Worm (Caenorhabditis elegans) whole organism, L4 larva: ENCODE data around the gene ZC455.1.

Experiments
- F10B5.3 ChIP-seq: sonication (generic microtip); optimal IDR thresholded peaks from 2 replicates; lab custom pipeline; 2016; ENCODE audit warnings: mild to moderate bottlenecking, missing genetic modification characterization, missing compliant biosample characterization
- F26F4.8 ChIP-seq: fragments of 200-800 bp; sonication (Bioruptor generic); conservative IDR thresholded peaks from 2 replicates; pipeline ENCODE4 v1.3.6; 2022; ENCODE audit warnings: missing genetic modification characterization, missing compliant biosample characterization
- F37D6.2 ChIP-seq: sonication (generic microtip); optimal IDR thresholded peaks from 2 replicates; lab custom pipeline; 2016; ENCODE audit warnings: mild to moderate bottlenecking, missing genetic modification characterization, missing compliant biosample characterization
- T20F7.1 ChIP-seq: fragments of 200-800 bp; sonication (Bioruptor generic); optimal IDR thresholded peaks from 2 replicates; lab custom pipeline; 2018; ENCODE audit warnings: mild to moderate bottlenecking, missing genetic modification characterization, missing compliant biosample characterization
- Y105C5A.15 ChIP-seq: fragments of 200-800 bp; sonication (Bioruptor generic); IDR thresholded peaks from 2 replicates; pipeline ENCODE4 v1.3.6; 2022; ENCODE audit warnings: missing genetic modification characterization, missing compliant biosample characterization
- aly-2 ChIP-seq: sonication (generic microtip); optimal IDR thresholded peaks from 2 replicates; lab custom pipeline; 2018; ENCODE audit warnings: missing biosample characterization, missing genetic modification characterization
- arid-1 ChIP-seq: fragments of 200-800 bp; sonication (Bioruptor generic); conservative IDR thresholded peaks from 2 replicates; pipeline ENCODE4 v1.3.6; 2022; ENCODE audit warnings: missing genetic modification reagents, missing genetic modification characterization, missing compliant biosample characterization
- attf-4 ChIP-seq: sonication (generic microtip); optimal IDR thresholded peaks from 3 replicates; lab custom pipeline; 2017; ENCODE audit warnings: missing biosample characterization, missing genetic modification characterization
- ces-1 ChIP-seq: fragments of 150-350 bp; sonication (generic microtip); optimal IDR thresholded peaks from 4 replicates; lab custom pipeline; 2014; ENCODE audit warnings: missing biosample characterization, missing genetic modification reagents, missing genetic modification characterization
- daf-16 ChIP-seq, 3 experiments: sonication (generic microtip); optimal IDR thresholded peaks; 2 replicates each; lab custom pipeline; 2016 to 2017; ENCODE audit warnings: missing genetic modification characterization in 3 of 3, missing genetic modification reagents in 3 of 3, mild to moderate bottlenecking in 2 of 3, missing compliant biosample characterization in 2 of 3, missing biosample characterization in 1 of 3, moderate library complexity in 1 of 3
- dmd-9 ChIP-seq: fragments of 200-800 bp; sonication (Bioruptor generic); IDR thresholded peaks from 2 replicates; pipeline ENCODE4 v1.3.6; 2022; ENCODE audit warnings: missing genetic modification reagents, missing genetic modification characterization, missing compliant biosample characterization
- dpl-1 ChIP-seq: fragments of 150-350 bp; optimal IDR thresholded peaks from 2 replicates; lab custom pipeline; 2014; ENCODE audit warnings: missing biosample characterization, missing genetic modification reagents, missing genetic modification characterization
- dve-1 ChIP-seq: sonication (generic microtip); optimal IDR thresholded peaks from 2 replicates; lab custom pipeline; 2017; ENCODE audit warnings: antibody characterized with exemption, mild to moderate bottlenecking, missing genetic modification characterization, missing compliant biosample characterization; ENCODE audit not compliant: insufficient read depth
- fkh-10 ChIP-seq: fragments of 150-350 bp; optimal IDR thresholded peaks from 2 replicates; lab custom pipeline; 2014; ENCODE audit warnings: missing biosample characterization, missing genetic modification reagents, missing genetic modification characterization
- gei-8 ChIP-seq: fragments of 200-800 bp; sonication (Bioruptor generic); optimal IDR thresholded peaks from 2 replicates; lab custom pipeline; 2018; ENCODE audit warnings: mild to moderate bottlenecking, missing genetic modification characterization, missing compliant biosample characterization
- hlh-11 ChIP-seq: fragments of 200-800 bp; sonication (Bioruptor generic); optimal IDR thresholded peaks from 2 replicates; lab custom pipeline; 2018; ENCODE audit warnings: mild to moderate bottlenecking, missing genetic modification characterization, missing compliant biosample characterization
- hmg-1.1 ChIP-seq: fragments of 200-800 bp; sonication (Bioruptor generic); IDR thresholded peaks from 2 replicates; pipeline ENCODE4 v1.3.6; 2022; ENCODE audit warnings: missing genetic modification reagents, missing genetic modification characterization, missing compliant biosample characterization
- lim-7 ChIP-seq: fragments of 200-800 bp; sonication (Bioruptor generic); IDR thresholded peaks from 2 replicates; pipeline ENCODE4 v1.3.6; 2022; ENCODE audit warnings: missing genetic modification characterization, missing compliant biosample characterization
- lin-1 ChIP-seq: fragments of 200-800 bp; sonication (Bioruptor generic); IDR thresholded peaks from 2 replicates; pipeline ENCODE4 v1.3.6; 2022; ENCODE audit warnings: missing genetic modification reagents, missing genetic modification characterization, missing compliant biosample characterization
- lin-15B ChIP-seq: fragments of 150-350 bp; sonication (generic microtip); optimal IDR thresholded peaks from 3 replicates; lab custom pipeline; 2014; ENCODE audit warnings: missing biosample characterization, missing genetic modification characterization
- lin-29 ChIP-seq: fragments of 200-800 bp; sonication (Bioruptor generic); IDR thresholded peaks from 2 replicates; pipeline ENCODE4 v1.3.6; 2022; ENCODE audit warnings: missing genetic modification reagents, missing genetic modification characterization, missing compliant biosample characterization
- lir-3 ChIP-seq: sonication (generic microtip); optimal IDR thresholded peaks from 2 replicates; lab custom pipeline; 2016; ENCODE audit warnings: mild to moderate bottlenecking, missing genetic modification characterization, missing compliant biosample characterization
- madf-9 ChIP-seq: fragments of 200-800 bp; sonication (Bioruptor generic); conservative IDR thresholded peaks from 2 replicates; pipeline ENCODE4 v1.3.6; 2022; ENCODE audit warnings: missing genetic modification reagents, missing genetic modification characterization, missing compliant biosample characterization
- nhr-102 ChIP-seq: sonication (generic microtip); optimal IDR thresholded peaks from 2 replicates; lab custom pipeline; 2016; ENCODE audit warnings: mild to moderate bottlenecking, missing genetic modification characterization, moderate library complexity, missing compliant biosample characterization
- nhr-237 ChIP-seq: sonication (generic microtip); optimal IDR thresholded peaks from 2 replicates; lab custom pipeline; 2017; ENCODE audit warnings: missing biosample characterization, missing genetic modification characterization
- nhr-25 ChIP-seq: sonication (generic microtip); optimal IDR thresholded peaks from 2 replicates; lab custom pipeline; 2017; ENCODE audit warnings: missing genetic modification characterization, mild to moderate bottlenecking, missing compliant biosample characterization, antibody characterized with exemption, moderate library complexity, borderline replicate concordance; ENCODE audit not compliant: insufficient read depth
- nhr-28 ChIP-seq: fragments of 150-350 bp; optimal IDR thresholded peaks from 2 replicates; lab custom pipeline; 2014; ENCODE audit warnings: missing biosample characterization, missing genetic modification characterization
- nhr-42 ChIP-seq: fragments of 200-800 bp; sonication (Bioruptor generic); IDR thresholded peaks from 2 replicates; pipeline ENCODE4 v1.3.6; 2022; ENCODE audit warnings: missing genetic modification characterization, missing compliant biosample characterization
- nhr-77 ChIP-seq: fragments of 150-350 bp; optimal IDR thresholded peaks from 2 replicates; lab custom pipeline; 2014; ENCODE audit warnings: missing biosample characterization, missing genetic modification characterization
- php-3 ChIP-seq: fragments of 200-800 bp; sonication (Bioruptor generic); IDR thresholded peaks from 2 replicates; pipeline ENCODE4 v1.3.6; 2022; ENCODE audit warnings: missing genetic modification reagents, missing genetic modification characterization, missing compliant biosample characterization
- pqm-1 ChIP-seq: sonication (generic microtip); optimal IDR thresholded peaks from 2 replicates; lab custom pipeline; 2017; ENCODE audit warnings: missing biosample characterization, missing genetic modification characterization
- zag-1 ChIP-seq: fragments of 150-350 bp; optimal IDR thresholded peaks from 2 replicates; lab custom pipeline; 2014; ENCODE audit warnings: missing biosample characterization, missing genetic modification characterization
- zip-11 ChIP-seq: fragments of 200-800 bp; sonication (Bioruptor generic); IDR thresholded peaks from 2 replicates; pipeline ENCODE4 v1.3.6; 2022; ENCODE audit warnings: missing genetic modification characterization, missing compliant biosample characterization
- ztf-11 ChIP-seq: fragments of 150-350 bp; optimal IDR thresholded peaks from 2 replicates; lab custom pipeline; 2014; ENCODE audit warnings: missing biosample characterization, missing genetic modification characterization
- ztf-7 ChIP-seq: fragments of 150-350 bp; optimal IDR thresholded peaks from 2 replicates; lab custom pipeline; 2014; ENCODE audit warnings: missing biosample characterization, missing genetic modification characterization

Gene ZC455.1

DNA sequence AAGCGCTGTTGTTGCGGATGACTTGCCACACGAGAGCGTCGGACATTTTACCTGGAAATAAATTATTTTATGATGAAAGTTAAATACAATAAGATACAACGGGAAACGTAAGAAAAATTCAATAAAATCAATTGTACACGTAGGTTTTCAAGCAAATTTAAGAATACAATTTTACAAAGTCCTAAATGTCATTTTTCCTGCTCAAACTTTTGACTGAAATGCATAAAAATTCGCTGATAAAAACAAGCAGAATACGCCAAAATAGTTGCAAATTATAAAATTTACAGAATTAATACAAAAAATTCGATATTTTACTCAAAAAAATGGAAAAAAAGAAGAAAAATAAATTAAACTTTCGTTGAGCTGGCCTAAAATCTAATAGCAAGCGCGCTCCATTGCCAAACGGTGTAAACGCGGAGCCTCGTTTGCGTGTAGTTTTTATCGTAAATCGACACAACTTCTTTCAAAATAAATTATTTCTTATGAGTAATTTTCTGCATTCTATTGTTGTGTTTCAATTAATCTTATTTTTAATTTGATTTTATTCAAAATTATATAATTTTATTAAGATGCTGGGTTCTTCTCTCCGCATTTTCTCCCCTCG, 45.2 kb upstream of the ZC455.1 start, which contains the start of the genes rpl-28 and mrpl-49 (continued):
- TF ChIP-seq nhr-77 (tag; lab: Kevin White, UChicago) (peak; percentile 96), ztf-11 (no peak), gei-8 (GFP tag; lab: Kevin White, UChicago) (no peak), nhr-102 (peak; percentile 54), zag-1 (tag; lab: Kevin White, UChicago) (no peak)

DNA sequence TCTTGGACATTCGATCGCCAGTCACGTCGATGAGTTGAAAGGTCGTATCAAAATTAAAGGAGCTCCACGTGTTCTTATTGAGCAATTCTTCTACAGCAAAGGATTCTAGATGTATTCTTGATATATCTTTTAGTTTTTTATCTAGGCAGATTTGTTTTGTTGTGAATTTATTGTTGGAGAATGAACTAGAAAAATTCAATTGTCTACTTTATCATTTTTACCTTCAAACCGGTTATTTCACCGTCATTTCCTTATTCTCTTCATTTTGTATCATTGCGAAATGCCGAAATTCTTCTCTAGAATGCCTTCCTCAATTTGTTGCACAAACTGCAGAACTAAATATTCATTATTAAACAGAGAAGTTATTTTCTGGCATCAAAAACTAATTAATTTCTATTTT, 44.1 kb upstream of the ZC455.1 start, which contains the start of gene R11D1.10:
TSS of gene R11D1.10 (plus strand) at position 301 of the 400 bp plus-strand sequence.
- TF ChIP-seq lin-29 = no peak
- no peak for TF ChIP-seq fkh-10 (GFP tag; lab: Kevin White, UChicago)
- no peak for TF ChIP-seq F26F4.8
- TF ChIP-seq zip-11 (GFP tag; lab: Robert Waterston, UW) = no peak
- TF ChIP-seq lin-1 (GFP tag; lab: Robert Waterston, UW) = no peak
- no peak for TF ChIP-seq nhr-42 (GFP tag; lab: Robert Waterston, UW)
- no peak for TF ChIP-seq ztf-11
- no peak for TF ChIP-seq Y105C5A.15 (GFP tag; lab: Robert Waterston, UW)
- TF ChIP-seq nhr-25 = no peak
- no peak for TF ChIP-seq arid-1 (GFP tag; lab: Robert Waterston, UW)
- no peak for TF ChIP-seq lim-7 (GFP tag; lab: Robert Waterston, UW)
- TF ChIP-seq madf-9 (GFP tag; lab: Robert Waterston, UW) = no peak
- TF ChIP-seq php-3 (GFP tag; lab: Robert Waterston, UW) = no peak
- TF ChIP-seq dpl-1 (GFP tag; lab: Kevin White, UChicago) = no peak
- TF ChIP-seq nhr-237 (tag; lab: Kevin White, UChicago) = no peak
- no peak for TF ChIP-seq F10B5.3 (tag; lab: Kevin White, UChicago)
- no peak for TF ChIP-seq F37D6.2 (tag; lab: Kevin White, UChicago)

DNA sequence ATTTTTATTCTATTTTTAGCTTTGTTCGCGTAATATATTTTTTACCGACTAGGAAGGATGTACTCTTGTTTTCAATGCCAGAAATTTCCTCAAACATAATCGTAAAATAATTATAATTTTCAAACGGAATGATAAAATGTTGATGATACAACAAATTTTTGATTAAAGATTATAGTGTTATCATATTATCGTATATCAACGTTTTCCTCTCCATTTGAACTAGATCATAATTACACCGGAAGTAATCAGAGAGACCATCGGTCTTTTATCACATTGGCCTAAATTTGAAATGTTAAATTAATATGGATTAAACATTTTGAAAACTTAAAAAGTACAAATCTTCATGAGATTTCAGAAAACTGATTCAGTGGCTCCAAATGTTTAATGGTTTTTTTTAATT, 40.6 kb upstream of the ZC455.1 start:
- no peak for TF ChIP-seq ces-1 (GFP tag; lab: Kevin White, UChicago)
- TF ChIP-seq hlh-11 (tag; lab: Kevin White, UChicago) = peak; percentile 19
- no peak for TF ChIP-seq ztf-11
- peak; percentile 55 for TF ChIP-seq nhr-77 (tag; lab: Kevin White, UChicago)
- peak; percentile 58 for TF ChIP-seq pqm-1 (tag; lab: Kevin White, UChicago)
- TF ChIP-seq T20F7.1 (GFP tag; lab: Kevin White, UChicago) = no peak
- TF ChIP-seq dve-1 = peak; percentile 42
- no peak for TF ChIP-seq aly-2 (tag; lab: Kevin White, UChicago)
- TF ChIP-seq hmg-1.1 (GFP tag; lab: Robert Waterston, UW) = no peak
- TF ChIP-seq lir-3 (tag; lab: Kevin White, UChicago) = no peak
- no peak for TF ChIP-seq attf-4 (tag; lab: Kevin White, UChicago)
- no peak for TF ChIP-seq ztf-7 (tag; lab: Kevin White, UChicago)
- no peak for TF ChIP-seq daf-16 (GFP tag; optimal IDR thresholded peaks at IDR 0.05; lab: Kevin White, UChicago)
- peak; percentile 56 for TF ChIP-seq daf-16 (tag; optimal IDR thresholded peaks at IDR 0.05; lab: Kevin White, UChicago)
- peak; percentile 61 for TF ChIP-seq nhr-28
- TF ChIP-seq dmd-9 (GFP tag; lab: Robert Waterston, UW) = no peak
- no peak for TF ChIP-seq lin-15B (tag; lab: Kevin White, UChicago)
